Worm (Caenorhabditis elegans): ENCODE results near the gene T22E5.1.
A peak's percentile ranks its signal among the peaks of the same experiment; 100 is the strongest.

The T22E5.1 gene

DNA sequence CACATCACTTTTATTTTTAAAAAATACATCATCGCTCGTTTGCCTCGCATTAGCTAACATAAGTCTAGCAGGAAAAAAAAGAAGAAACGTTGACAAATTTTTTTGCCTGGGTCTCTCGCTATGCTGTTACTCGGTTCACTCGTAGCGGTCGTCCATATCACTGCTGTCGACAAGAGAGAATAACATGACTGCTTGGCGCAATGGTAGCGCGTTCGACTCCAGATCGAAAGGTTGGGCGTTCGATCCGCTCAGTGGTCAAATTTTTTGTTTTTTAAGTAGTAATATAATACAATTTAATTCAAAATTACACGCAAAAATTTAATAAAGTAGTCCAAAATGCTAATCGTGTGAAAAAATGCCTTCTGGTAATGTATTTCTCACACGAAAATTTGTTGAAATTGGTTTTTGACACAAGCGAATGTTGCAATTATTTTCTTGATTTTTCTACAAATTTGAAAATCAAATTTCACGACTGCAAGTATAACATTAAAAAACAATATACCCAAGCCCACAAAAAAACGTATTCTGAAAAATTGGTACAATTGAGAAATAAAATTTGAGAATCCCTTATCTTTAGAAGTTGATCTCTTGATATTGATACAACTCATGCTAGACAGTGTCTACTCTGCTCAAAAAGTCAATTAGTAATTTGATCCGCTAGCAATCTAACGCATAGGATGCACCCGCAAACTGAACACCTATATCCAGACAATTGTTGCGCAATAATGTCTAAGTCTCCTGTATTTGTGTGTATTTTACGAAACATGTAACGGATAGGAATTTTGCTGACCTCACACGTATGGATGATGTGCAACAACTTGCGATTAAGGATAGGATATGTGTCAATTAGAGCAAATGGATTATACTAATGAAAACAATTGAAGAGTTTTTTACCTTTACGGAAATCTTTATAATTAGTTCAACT lies 41.2 kb upstream of the T22E5.1 start (continued):
- peak; percentile 69 for TF ChIP-seq nhr-20 (tag; optimal IDR thresholded peaks at IDR 0.05)
- TF ChIP-seq lir-3 (tag; optimal IDR thresholded peaks at IDR 0.05; ENCODE audit: poor library complexity): peak; percentile 46
- no peak for TF ChIP-seq nhr-11 (tag; optimal IDR thresholded peaks at IDR 0.05)
- TF ChIP-seq unc-30 (tag; optimal IDR thresholded peaks at IDR 0.05): no peak
- TF ChIP-seq unc-98 (GFP tag; IDR thresholded peaks at IDR 0.05): no peak
- no peak for TF ChIP-seq nhr-12 (tag; optimal IDR thresholded peaks at IDR 0.05)
- TF ChIP-seq lsy-2 (tag; optimal IDR thresholded peaks at IDR 0.05): peak; percentile 24 to 51
- no peak for TF ChIP-seq aha-1 (tag; optimal IDR thresholded peaks at IDR 0.05)
- peak; percentile 74 for TF ChIP-seq xbp-1 (tag; optimal IDR thresholded peaks at IDR 0.05)
- TF ChIP-seq nhr-77 (tag; optimal IDR thresholded peaks at IDR 0.05): peak; percentile 41
- no peak for TF ChIP-seq tlp-1 (tag; optimal IDR thresholded peaks at IDR 0.05)
- no peak for TF ChIP-seq ama-1 (optimal IDR thresholded peaks at IDR 0.05)
- peak; percentile 35 for TF ChIP-seq skn-1 (tag; optimal IDR thresholded peaks at IDR 0.05)
- TF ChIP-seq mep-1 (tag; optimal IDR thresholded peaks at IDR 0.05): peak; percentile 46
- TF ChIP-seq C34B4.2 (tag; optimal IDR thresholded peaks at IDR 0.05): no peak
- TF ChIP-seq pag-3 (tag; optimal IDR thresholded peaks at IDR 0.05; ENCODE audit: borderline replicate concordance, insufficient read depth): no peak
- TF ChIP-seq fkh-8 (tag; optimal IDR thresholded peaks at IDR 0.05): peak; percentile 29
- no peak for TF ChIP-seq lin-13 (GFP tag; optimal IDR thresholded peaks at IDR 0.05)
- TF ChIP-seq nhr-76 (tag; optimal IDR thresholded peaks at IDR 0.05): no peak
- no peak for TF ChIP-seq C04F5.9 (tag; optimal IDR thresholded peaks at IDR 0.05)
- peak; percentile 77 for TF ChIP-seq nhr-47 (tag; optimal IDR thresholded peaks at IDR 0.05)
- no peak for TF ChIP-seq efl-3 (GFP tag; optimal IDR thresholded peaks at IDR 0.05)
- TF ChIP-seq elt-3 (tag; optimal IDR thresholded peaks at IDR 0.05): peak in 1 of 6 experiments; percentile 60
- no peak for TF ChIP-seq nhr-237 (tag; optimal IDR thresholded peaks at IDR 0.05)
- TF ChIP-seq vab-15 (tag; optimal IDR thresholded peaks at IDR 0.05): no peak
- no peak for TF ChIP-seq aly-2 (tag; optimal IDR thresholded peaks at IDR 0.05)
- no peak for TF ChIP-seq ces-1 (GFP tag; optimal IDR thresholded peaks at IDR 0.05)
- peak; percentile 73 for TF ChIP-seq nhr-71 (tag; optimal IDR thresholded peaks at IDR 0.05)
- no peak for TF ChIP-seq jun-1 (tag; optimal IDR thresholded peaks at IDR 0.05)
- no peak for TF ChIP-seq pqm-1 (tag; optimal IDR thresholded peaks at IDR 0.05)
- TF ChIP-seq nhr-85 (tag): peak; percentile 45
- TF ChIP-seq zip-4 (GFP tag; optimal IDR thresholded peaks at IDR 0.05): no peak
- TF ChIP-seq ceh-63 (GFP tag; optimal IDR thresholded peaks at IDR 0.05): no peak
- peak; percentile 75 for TF ChIP-seq snu-23 (GFP tag; optimal IDR thresholded peaks at IDR 0.05)
- TF ChIP-seq pax-3 (tag; optimal IDR thresholded peaks at IDR 0.05): no peak
- TF ChIP-seq fkh-4 (tag; optimal IDR thresholded peaks at IDR 0.05; ENCODE audit: borderline replicate concordance): no peak
- no peak for TF ChIP-seq egl-27 (tag; optimal IDR thresholded peaks at IDR 0.05)
- no peak for TF ChIP-seq nhr-84 (tag; optimal IDR thresholded peaks at IDR 0.05)
- peak in 1 of 2 experiments; percentile 65 for TF ChIP-seq mdl-1 (tag; optimal IDR thresholded peaks at IDR 0.05)
- no peak for TF ChIP-seq hpl-2 (GFP tag; optimal IDR thresholded peaks at IDR 0.05)
- peak; percentile 63 for TF ChIP-seq lin-14 (GFP tag; optimal IDR thresholded peaks at IDR 0.05)
- TF ChIP-seq sup-37 (GFP tag; optimal IDR thresholded peaks at IDR 0.05): no peak
- no peak for TF ChIP-seq zag-1 (tag; optimal IDR thresholded peaks at IDR 0.05)
- no peak for TF ChIP-seq hlh-17 (GFP tag; optimal IDR thresholded peaks at IDR 0.05; ENCODE audit: borderline replicate concordance)
- TF ChIP-seq blmp-1 (tag; optimal IDR thresholded peaks at IDR 0.05): no peak
- peak; percentile 42 for TF ChIP-seq C16A3.4 (tag; optimal IDR thresholded peaks at IDR 0.05)
- peak; percentile 60 for TF ChIP-seq rnt-1 (tag; optimal IDR thresholded peaks at IDR 0.05)
- no peak for TF ChIP-seq alr-1 (tag; optimal IDR thresholded peaks at IDR 0.05; ENCODE audit: borderline replicate concordance)
- TF ChIP-seq unc-62 (GFP tag; optimal IDR thresholded peaks at IDR 0.05): no peak
- no peak for TF ChIP-seq snpc-4 (tag; optimal IDR thresholded peaks at IDR 0.05)
- peak; percentile 21 for TF ChIP-seq sox-4 (tag; optimal IDR thresholded peaks at IDR 0.05)
